Worm (Caenorhabditis elegans) whole organism, early embryonic: Measurements from ENCODE around the gene Y37H2A.11.

Source experiments
- B0310.2 ChIP-seq: sonication (generic microtip); optimal IDR thresholded peaks from 2 replicates; lab custom pipeline; 2016; ENCODE audit warnings: mild to moderate bottlenecking, missing genetic modification characterization, missing compliant biosample characterization
- F13C5.2 ChIP-seq: sonication (generic microtip); optimal IDR thresholded peaks from 2 replicates; lab custom pipeline; 2017; ENCODE audit warnings: mild to moderate bottlenecking, missing genetic modification characterization, inconsistent platforms, missing compliant biosample characterization
- aly-1 ChIP-seq: sonication (generic microtip); optimal IDR thresholded peaks from 2 replicates; lab custom pipeline; 2016; ENCODE audit warnings: missing genetic modification characterization, missing compliant biosample characterization
- ama-1 ChIP-seq: fragments of 150-350 bp; optimal IDR thresholded peaks from 2 replicates; lab custom pipeline; 2014
- ceh-13 ChIP-seq: fragments of 200-800 bp; sonication (Bioruptor generic); optimal IDR thresholded peaks from 2 replicates; lab custom pipeline; 2018; ENCODE audit warnings: mild to moderate bottlenecking, missing genetic modification characterization, missing compliant biosample characterization
- ceh-36 ChIP-seq: sonication (generic microtip); optimal IDR thresholded peaks from 2 replicates; lab custom pipeline; 2016; ENCODE audit warnings: missing genetic modification characterization, inconsistent platforms, missing compliant biosample characterization
- ets-7 ChIP-seq: sonication (generic microtip); optimal IDR thresholded peaks from 2 replicates; lab custom pipeline; 2016; ENCODE audit warnings: missing genotype, missing genetic modification characterization, missing compliant biosample characterization
- flt-1 ChIP-seq: fragments of 200-800 bp; sonication (Bioruptor generic); IDR thresholded peaks from 2 replicates; pipeline ENCODE4 v1.3.6; 2022; ENCODE audit warnings: missing genetic modification characterization, missing compliant biosample characterization
- hmbx-1 ChIP-seq: sonication (generic microtip); optimal IDR thresholded peaks from 2 replicates; lab custom pipeline; 2016; ENCODE audit warnings: mild to moderate bottlenecking, missing genetic modification characterization, missing compliant biosample characterization
- hmg-4 ChIP-seq: fragments of 200-800 bp; sonication (Bioruptor generic); optimal IDR thresholded peaks from 2 replicates; lab custom pipeline; 2018; ENCODE audit warnings: mild to moderate bottlenecking, missing genetic modification characterization, missing compliant biosample characterization
- hnd-1 ChIP-seq: sonication (generic microtip); optimal IDR thresholded peaks from 2 replicates; lab custom pipeline; 2016; ENCODE audit warnings: missing genetic modification characterization, missing compliant biosample characterization
- pes-1 ChIP-seq: fragments of 200-800 bp; sonication (Bioruptor generic); IDR thresholded peaks from 2 replicates; pipeline ENCODE4 v1.3.6; 2022; ENCODE audit warnings: missing genetic modification reagents, missing genetic modification characterization, missing compliant biosample characterization
- scrt-1 ChIP-seq: fragments of 200-800 bp; sonication (Bioruptor generic); IDR thresholded peaks from 2 replicates; pipeline ENCODE4 v1.3.6; 2022; ENCODE audit warnings: missing genetic modification characterization, missing compliant biosample characterization
- sea-1 ChIP-seq: fragments of 200-800 bp; sonication (Bioruptor generic); conservative IDR thresholded peaks from 2 replicates; pipeline ENCODE4 v1.3.6; 2022; ENCODE audit warnings: missing genetic modification characterization, missing compliant biosample characterization
- tbx-11 ChIP-seq: fragments of 200-800 bp; sonication (Bioruptor generic); IDR thresholded peaks from 2 replicates; pipeline ENCODE4 v1.3.6; 2022; ENCODE audit warnings: missing genetic modification characterization, missing compliant biosample characterization
- tbx-37 ChIP-seq: fragments of 200-800 bp; sonication (Bioruptor generic); conservative IDR thresholded peaks from 2 replicates; pipeline ENCODE4 v1.3.6; 2022; ENCODE audit warnings: missing genetic modification reagents, missing genetic modification characterization, missing compliant biosample characterization
- tra-4 ChIP-seq: sonication (generic microtip); optimal IDR thresholded peaks from 2 replicates; lab custom pipeline; 2017; ENCODE audit warnings: missing genetic modification characterization, missing compliant biosample characterization

The Y37H2A.11 gene

DNA sequence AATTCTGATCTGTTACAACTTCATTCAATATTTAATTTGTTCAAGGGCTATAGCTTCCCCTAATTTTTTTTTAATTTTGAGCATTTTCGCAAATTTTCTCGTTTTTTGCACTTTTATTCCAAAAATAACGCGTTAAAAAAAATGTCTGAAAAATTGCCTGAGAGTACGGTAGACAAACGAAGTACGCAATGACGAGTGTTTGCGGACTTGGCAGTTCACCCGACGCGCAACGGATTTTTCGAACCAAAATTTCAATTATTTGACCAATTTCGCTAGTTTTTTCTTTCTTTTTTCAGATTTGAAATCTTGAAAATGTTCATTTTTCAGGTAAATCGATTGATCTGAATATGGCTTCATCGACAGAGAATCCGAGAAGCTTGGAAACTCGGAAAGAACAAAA is 14.1 kb upstream of the Y37H2A.11 start, which contains the start of gene fbxa-211:
TSS of gene fbxa-211 (plus strand) at position 328 of the 400 bp plus-strand sequence.
- TF ChIP-seq flt-1 (GFP tag; lab: Robert Waterston, UW) = no peak
- no peak for TF ChIP-seq tbx-37
- no peak for TF ChIP-seq tbx-11 (GFP tag; lab: Robert Waterston, UW)
- TF ChIP-seq pes-1 = no peak
- TF ChIP-seq ama-1 (lab: Kevin White, UChicago) = no peak
- TF ChIP-seq ceh-13 (GFP tag; lab: Kevin White, UChicago) = no peak
- no peak for TF ChIP-seq B0310.2 (tag; lab: Kevin White, UChicago)
- no peak for TF ChIP-seq scrt-1 (GFP tag; lab: Robert Waterston, UW)
- no peak for TF ChIP-seq hmbx-1 (tag; lab: Kevin White, UChicago)
- TF ChIP-seq aly-1 (tag; lab: Kevin White, UChicago) = no peak
- no peak for TF ChIP-seq hnd-1
- no peak for TF ChIP-seq sea-1 (GFP tag; lab: Robert Waterston, UW)
- no peak for TF ChIP-seq F13C5.2
- TF ChIP-seq ets-7 (tag; lab: Kevin White, UChicago) = no peak
- TF ChIP-seq hmg-4 (GFP tag; lab: Kevin White, UChicago) = no peak
- TF ChIP-seq ceh-36 (tag; lab: Kevin White, UChicago) = no peak
- TF ChIP-seq tra-4 (tag; lab: Kevin White, UChicago) = no peak

DNA sequence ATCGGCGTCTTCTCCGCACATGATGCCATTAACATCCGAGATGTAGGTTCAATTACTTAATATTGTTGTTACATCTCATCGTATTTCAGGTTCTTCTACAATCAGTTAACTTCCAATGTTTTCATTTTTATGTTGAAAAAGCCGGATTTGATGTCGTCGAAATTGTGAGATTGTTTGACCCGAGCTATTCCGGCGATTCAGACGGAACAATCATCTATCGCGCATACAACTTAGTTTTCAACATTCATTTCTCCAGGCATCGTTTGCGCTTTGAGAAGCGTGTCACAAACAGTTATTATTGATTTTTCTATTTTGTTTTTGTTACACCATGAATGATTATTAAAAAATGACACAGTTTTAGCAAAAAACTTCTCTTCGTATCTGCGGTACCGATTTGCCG is 12.7 kb upstream of the Y37H2A.11 start:
- no peak for TF ChIP-seq tbx-37
- TF ChIP-seq hmg-4 (GFP tag; lab: Kevin White, UChicago) = no peak
- TF ChIP-seq tra-4 (tag; lab: Kevin White, UChicago) = no peak
- no peak for TF ChIP-seq F13C5.2
- TF ChIP-seq aly-1 (tag; lab: Kevin White, UChicago) = no peak
- TF ChIP-seq ceh-13 (GFP tag; lab: Kevin White, UChicago) = no peak
- no peak for TF ChIP-seq ama-1 (lab: Kevin White, UChicago)
- no peak for TF ChIP-seq hnd-1
- TF ChIP-seq ceh-36 (tag; lab: Kevin White, UChicago) = no peak
- no peak for TF ChIP-seq scrt-1 (GFP tag; lab: Robert Waterston, UW)
- TF ChIP-seq hmbx-1 (tag; lab: Kevin White, UChicago) = no peak
- no peak for TF ChIP-seq tbx-11 (GFP tag; lab: Robert Waterston, UW)
- TF ChIP-seq ets-7 (tag; lab: Kevin White, UChicago) = no peak
- no peak for TF ChIP-seq flt-1 (GFP tag; lab: Robert Waterston, UW)
- no peak for TF ChIP-seq B0310.2 (tag; lab: Kevin White, UChicago)
- no peak for TF ChIP-seq pes-1
- TF ChIP-seq sea-1 (GFP tag; lab: Robert Waterston, UW) = no peak

- TF ChIP-seq tra-4 (tag; lab: Kevin White, UChicago) (no peak), tbx-11 (GFP tag; lab: Robert Waterston, UW) (no peak), flt-1 (GFP tag; lab: Robert Waterston, UW) (no peak), sea-1 (GFP tag; lab: Robert Waterston, UW) (no peak), aly-1 (tag; lab: Kevin White, UChicago) (no peak), B0310.2 (tag; lab: Kevin White, UChicago) (no peak), hnd-1 (no peak), hmbx-1 (tag; lab: Kevin White, UChicago) (no peak), F13C5.2 (no peak), hmg-4 (GFP tag; lab: Kevin White, UChicago) (no peak), pes-1 (no peak)
Observed at ce11 chrV:18131049-18131448, 10.2 kb upstream of the Y37H2A.11 start, which contains the start of gene Y37H2A.12. TSS of gene Y37H2A.12 (minus strand) at chrV:18131129.

DNA sequence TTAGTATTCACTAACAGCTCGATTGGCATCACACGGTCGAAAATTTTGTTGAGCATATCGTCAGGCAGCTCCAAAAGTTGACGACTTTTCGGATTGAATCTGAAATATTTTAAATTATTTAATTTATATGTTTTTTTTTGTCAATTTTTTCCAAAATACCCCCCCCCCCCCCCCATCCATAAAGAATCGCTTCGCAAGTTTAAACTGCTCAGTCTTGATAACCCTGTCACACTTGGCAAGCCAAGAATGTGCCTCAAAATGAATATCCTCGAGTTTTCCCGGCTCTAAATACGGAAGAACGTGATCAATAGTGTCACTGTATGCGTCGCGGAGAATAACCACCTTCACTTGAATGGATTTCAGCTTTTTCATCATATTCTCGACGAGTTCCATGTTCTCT is 8.1 kb upstream of the Y37H2A.11 start, which contains the start of gene Y37H2A.18:
TSS of gene Y37H2A.18 (minus strand) at position 101 of the 400 bp plus-strand sequence.
- TF ChIP-seq flt-1 (GFP tag; lab: Robert Waterston, UW) = no peak
- no peak for TF ChIP-seq ama-1 (lab: Kevin White, UChicago)
- TF ChIP-seq hnd-1 = no peak
- no peak for TF ChIP-seq sea-1 (GFP tag; lab: Robert Waterston, UW)
- TF ChIP-seq scrt-1 (GFP tag; lab: Robert Waterston, UW) = no peak
- TF ChIP-seq tra-4 (tag; lab: Kevin White, UChicago) = no peak
- no peak for TF ChIP-seq ceh-13 (GFP tag; lab: Kevin White, UChicago)
- TF ChIP-seq tbx-37 = no peak
- no peak for TF ChIP-seq ets-7 (tag; lab: Kevin White, UChicago)
- no peak for TF ChIP-seq hmg-4 (GFP tag; lab: Kevin White, UChicago)
- no peak for TF ChIP-seq ceh-36 (tag; lab: Kevin White, UChicago)
- TF ChIP-seq hmbx-1 (tag; lab: Kevin White, UChicago) = no peak
- TF ChIP-seq tbx-11 (GFP tag; lab: Robert Waterston, UW) = no peak

- TF ChIP-seq flt-1 (GFP tag; lab: Robert Waterston, UW) (no peak), ceh-13 (GFP tag; lab: Kevin White, UChicago) (no peak), tbx-11 (GFP tag; lab: Robert Waterston, UW) (no peak), ama-1 (lab: Kevin White, UChicago) (no peak), hmg-4 (GFP tag; lab: Kevin White, UChicago) (no peak), ets-7 (tag; lab: Kevin White, UChicago) (no peak), tra-4 (tag; lab: Kevin White, UChicago) (no peak), aly-1 (tag; lab: Kevin White, UChicago) (no peak), hmbx-1 (tag; lab: Kevin White, UChicago) (no peak), scrt-1 (GFP tag; lab: Robert Waterston, UW) (no peak), sea-1 (GFP tag; lab: Robert Waterston, UW) (no peak), tbx-37 (no peak), hnd-1 (no peak), F13C5.2 (no peak), pes-1 (no peak), B0310.2 (tag; lab: Kevin White, UChicago) (no peak), ceh-36 (tag; lab: Kevin White, UChicago) (no peak)
Observed at ce11 chrV:18134378-18134777, 6.9 kb upstream of the Y37H2A.11 start, which contains the start of gene Y37H2A.7. TSS of gene Y37H2A.7 (minus strand) at chrV:18134478.

ce11 chrV:18137679-18138078 is 3.6 kb upstream of the Y37H2A.11 start:
- TF ChIP-seq aly-1 (tag; lab: Kevin White, UChicago) (no peak), ceh-36 (tag; lab: Kevin White, UChicago) (no peak), tra-4 (tag; lab: Kevin White, UChicago) (no peak), ets-7 (tag; lab: Kevin White, UChicago) (no peak)
